Worm (Caenorhabditis elegans): Measurements from ENCODE around the gene R09H10.3.

DNA sequence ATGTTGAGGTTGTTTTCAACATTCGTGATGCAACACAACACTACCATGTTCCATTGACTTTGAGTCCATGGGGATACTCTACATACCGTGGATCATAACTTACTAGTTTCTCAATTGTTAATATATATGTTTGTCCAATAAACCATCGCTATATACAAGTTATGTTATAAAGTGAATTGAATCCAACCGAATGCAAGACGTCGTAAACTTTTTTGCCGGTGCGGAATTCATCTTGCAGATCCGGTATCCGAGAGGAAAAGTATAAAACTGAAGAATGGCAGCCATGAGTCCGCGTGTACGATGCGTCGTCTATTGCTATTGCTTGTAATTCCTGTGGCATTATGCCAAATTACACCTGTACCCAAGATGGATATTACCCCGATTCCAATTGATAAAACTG lies 1.4 kb downstream of the R09H10.3 start, which contains the start of gene R09H10.6:
- no peak for TF ChIP-seq sox-4 (tag; optimal IDR thresholded peaks at IDR 0.05)
- TF ChIP-seq unc-3 (GFP tag; conservative IDR thresholded peaks at IDR 0.05) = no peak
- no peak for TF ChIP-seq unc-3 (tag; optimal IDR thresholded peaks at IDR 0.05)
- TF ChIP-seq ama-1 (optimal IDR thresholded peaks at IDR 0.05) = no peak

All from whole organism, late embryonic.